Worm (Caenorhabditis elegans): ENCODE measurements around the gene vav-1.

vav-1 gene

ce11 chrX:9264636-9265035, 32.7 kb upstream of the vav-1 start (continued):
- TF ChIP-seq dmd-6 (GFP tag; IDR thresholded peaks at IDR 0.05) (peak; percentile 93), D1046.2 (GFP tag; IDR thresholded peaks at IDR 0.05) (no peak), pha-4 (GFP tag; IDR thresholded peaks at IDR 0.05) (peak; percentile 56; the same call in 1 of the 2 replicates), pha-4 (tag; optimal IDR thresholded peaks at IDR 0.05) (no peak), unc-62 (GFP tag; optimal IDR thresholded peaks at IDR 0.05 in 1 of 2) (peak in 1 of 2 experiments; percentile 86), unc-62 (tag; optimal IDR thresholded peaks at IDR 0.05) (no peak), lim-7 (GFP tag; IDR thresholded peaks at IDR 0.05) (peak; percentile 37; the same call in 1 of the 2 replicates), daf-16 (GFP tag; optimal IDR thresholded peaks at IDR 0.05) (peak; percentile 5 to 18), daf-16 (tag; optimal IDR thresholded peaks at IDR 0.05) (peak; percentile 91), daf-19 (GFP tag; conservative IDR thresholded peaks at IDR 0.05) (no peak), lir-3 (tag; optimal IDR thresholded peaks at IDR 0.05) (no peak), egl-43 (GFP tag; IDR thresholded peaks at IDR 0.05) (no peak), ama-1 (optimal IDR thresholded peaks at IDR 0.05) (peak; percentile 2), hmg-1.1 (GFP tag; IDR thresholded peaks at IDR 0.05) (no peak), Y48G9A.11 (GFP tag; IDR thresholded peaks at IDR 0.05) (no peak), zag-1 (tag; optimal IDR thresholded peaks at IDR 0.05) (no peak), Y75B8A.6 (GFP tag; IDR thresholded peaks at IDR 0.05) (no peak), mdl-1 (tag; optimal IDR thresholded peaks at IDR 0.05) (peak in 1 of 2 experiments; percentile 60), php-3 (GFP tag; IDR thresholded peaks at IDR 0.05) (peak; percentile 98), ces-1 (GFP tag; optimal IDR thresholded peaks at IDR 0.05) (no peak), zfp-2 (tag; optimal IDR thresholded peaks at IDR 0.05) (no peak), nhr-48 (tag; optimal IDR thresholded peaks at IDR 0.05) (peak; percentile 32), snpc-1.2 (GFP tag; IDR thresholded peaks at IDR 0.05) (no peak), F10B5.3 (tag; optimal IDR thresholded peaks at IDR 0.05) (no peak), dmd-8 (GFP tag; IDR thresholded peaks at IDR 0.05) (no peak), ceh-82 (tag; optimal IDR thresholded peaks at IDR 0.05) (no peak), T20F7.1 (GFP tag; optimal IDR thresholded peaks at IDR 0.05) (peak; percentile 8), nhr-28 (tag; optimal IDR thresholded peaks at IDR 0.05) (peak; percentile 79), egl-27 (tag; optimal IDR thresholded peaks at IDR 0.05) (no peak), hif-1 (tag; optimal IDR thresholded peaks at IDR 0.05) (peak in 1 of 2 experiments; percentile 43), zfp-3 (GFP tag; conservative IDR thresholded peaks at IDR 0.05) (0 out of 2 replicates have a peak, but pooled peaks have one; percentile 38), duxl-1 (tag; optimal IDR thresholded peaks at IDR 0.05; ENCODE audit: poor library complexity) (no peak), ceh-28 (tag; optimal IDR thresholded peaks at IDR 0.05) (no peak), aha-1 (tag) (peak; percentile 82)

ce11 chrX:9264231-9264630, 32.3 kb upstream of the vav-1 start, which contains the start of gene F18G5.6:
Gene F18G5.6 (minus strand): TSS chrX:9264331.
- TF ChIP-seq tra-1 (GFP tag; IDR thresholded peaks at IDR 0.05) (no peak), hlh-11 (tag; optimal IDR thresholded peaks at IDR 0.05) (no peak), lim-7 (GFP tag; IDR thresholded peaks at IDR 0.05) (0 out of 2 replicates have a peak, but pooled peaks have one; percentile 12)

DNA sequence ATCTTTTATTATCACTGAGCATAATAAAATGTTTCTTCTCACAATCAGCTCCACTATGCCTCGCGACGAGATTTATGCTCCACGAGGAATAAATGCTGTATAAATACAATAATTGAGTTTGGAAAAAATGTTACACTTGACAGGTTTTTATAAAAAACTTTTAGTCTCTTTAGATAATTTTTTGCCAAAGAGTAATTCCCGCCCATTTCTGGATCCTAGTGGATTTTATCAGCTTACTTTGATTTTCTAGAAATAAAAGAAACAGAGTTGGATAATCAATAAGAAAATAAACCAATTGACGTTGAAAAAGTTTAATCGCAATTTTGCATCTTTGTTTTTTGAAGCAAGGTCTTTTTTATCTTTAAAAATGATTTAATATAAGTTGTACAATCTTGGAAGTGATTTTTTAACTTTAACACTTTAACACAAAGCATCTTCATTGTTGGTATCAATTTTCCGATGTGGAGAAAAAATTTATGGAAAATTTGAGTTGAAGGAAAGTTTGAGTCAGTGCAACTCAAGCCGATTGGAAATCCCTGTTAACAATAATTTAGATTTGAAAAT, 29.8 kb upstream of the vav-1 start:
- TF ChIP-seq dve-1 (tag; optimal IDR thresholded peaks at IDR 0.05; ENCODE audit: insufficient read depth): peak; percentile 54
- no peak for TF ChIP-seq gei-8 (GFP tag; optimal IDR thresholded peaks at IDR 0.05)
- TF ChIP-seq ama-1 (optimal IDR thresholded peaks at IDR 0.05): no peak
- peak; percentile 47 for TF ChIP-seq nhr-102 (tag; optimal IDR thresholded peaks at IDR 0.05)
- TF ChIP-seq zfp-3 (GFP tag; conservative IDR thresholded peaks at IDR 0.05): peak; percentile 60; the same call in 1 of the 2 replicates
- 0 out of 2 replicates have a peak, but pooled peaks have one; percentile 17 for TF ChIP-seq snpc-1.2 (GFP tag; IDR thresholded peaks at IDR 0.05)
- TF ChIP-seq hlh-30 (tag; optimal IDR thresholded peaks at IDR 0.05; ENCODE audit: insufficient read depth): no peak
- no peak for TF ChIP-seq mep-1 (tag; optimal IDR thresholded peaks at IDR 0.05)
- TF ChIP-seq php-3 (GFP tag; IDR thresholded peaks at IDR 0.05): peak; percentile 41; the same call in 1 of the 2 replicates
